Fruit fly (Drosophila melanogaster): ENCODE results near the gene mthl9.

Gene mthl9

dm6 chr3L:292146-292776, 39.8 kb downstream of the mthl9 start (continued):
- TF ChIP-seq CG3032 (tag; optimal IDR thresholded peaks at IDR 0.05) (peak; percentile 11), CG6163 (GFP tag; IDR thresholded peaks at IDR 0.05) (0 out of 3 replicates have a peak, but pooled peaks have one; percentile 35), Hr38 (GFP tag; optimal IDR thresholded peaks at IDR 0.05) (no peak), Gug (GFP tag; IDR thresholded peaks at IDR 0.05) (no peak), CG11294 (GFP tag; IDR thresholded peaks at IDR 0.05) (no peak), vri (GFP tag; optimal IDR thresholded peaks at IDR 0.05) (peak; percentile 52), CG16779 (tag; optimal IDR thresholded peaks at IDR 0.05) (no peak), fd85E (GFP tag; optimal IDR thresholded peaks at IDR 0.05) (no peak), Eip78C (GFP tag) (no peak), Sox14 (GFP tag; optimal IDR thresholded peaks at IDR 0.05) (no peak)

dm6 chr3L:291583-292145, 40.4 kb downstream of the mthl9 start:
- TF ChIP-seq Eip78C (GFP tag) (peak; percentile 39), CG11762 (GFP tag; optimal IDR thresholded peaks at IDR 0.05; ENCODE audit: insufficient read depth) (no peak), vri (GFP tag; optimal IDR thresholded peaks at IDR 0.05) (peak; percentile 97), svp (GFP tag) (peak; percentile 98), achi (GFP tag; optimal IDR thresholded peaks at IDR 0.05) (no peak)

- no peak for TF ChIP-seq OdsH (GFP tag; optimal IDR thresholded peaks at IDR 0.05)
- peak; percentile 50 for TF ChIP-seq Eip78C (GFP tag)
- TF ChIP-seq fd59A (GFP tag; optimal IDR thresholded peaks at IDR 0.05) = no peak
- peak in 1 of 2 experiments; percentile 48 for TF ChIP-seq ss (GFP tag; optimal IDR thresholded peaks at IDR 0.05)
- TF ChIP-seq CG1621 (tag; optimal IDR thresholded peaks at IDR 0.05) = no peak
- no peak for TF ChIP-seq Met (GFP tag; optimal IDR thresholded peaks at IDR 0.05)
- no peak for TF ChIP-seq CG7368 (GFP tag; optimal IDR thresholded peaks at IDR 0.05)
- no peak for TF ChIP-seq fd85E (GFP tag; optimal IDR thresholded peaks at IDR 0.05)
- peak; percentile 5 for TF ChIP-seq CG6808 (GFP tag; optimal IDR thresholded peaks at IDR 0.05)
- TF ChIP-seq CG3032 (tag; optimal IDR thresholded peaks at IDR 0.05) = no peak
- no peak for TF ChIP-seq achi (GFP tag; optimal IDR thresholded peaks at IDR 0.05)
- TF ChIP-seq CG11294 (GFP tag; IDR thresholded peaks at IDR 0.05) = no peak
- TF ChIP-seq CG8632 (GFP tag; optimal IDR thresholded peaks at IDR 0.05) = no peak
- TF ChIP-seq Sox14 (GFP tag; optimal IDR thresholded peaks at IDR 0.05) = no peak
- TF ChIP-seq fkh (GFP tag; optimal IDR thresholded peaks at IDR 0.05) = no peak
- TF ChIP-seq topi (GFP tag; optimal IDR thresholded peaks at IDR 0.05) = no peak
- peak; percentile 47 for TF ChIP-seq Lpt (GFP tag; optimal IDR thresholded peaks at IDR 0.05)
These were observed 47.9 kb downstream of the mthl9 start for dm6 chr3L:284253-284652.

dm6 chr3L:282276-282675, 49.8 kb downstream of the mthl9 start:
- TF ChIP-seq CG8632 (GFP tag; optimal IDR thresholded peaks at IDR 0.05) (no peak), dac (GFP tag; optimal IDR thresholded peaks at IDR 0.05) (no peak), CG7368 (GFP tag; optimal IDR thresholded peaks at IDR 0.05) (no peak), acj6 (GFP tag; optimal IDR thresholded peaks at IDR 0.05) (no peak), fd59A (GFP tag; optimal IDR thresholded peaks at IDR 0.05) (no peak), Hr39 (GFP tag; optimal IDR thresholded peaks at IDR 0.05) (no peak), topi (GFP tag; optimal IDR thresholded peaks at IDR 0.05) (no peak), Hr38 (GFP tag; optimal IDR thresholded peaks at IDR 0.05) (no peak), CG6854 (GFP tag; optimal IDR thresholded peaks at IDR 0.05) (peak; percentile 45), ss (GFP tag; optimal IDR thresholded peaks at IDR 0.05) (peak in 1 of 2 experiments; percentile 19), CG6276 (GFP tag; optimal IDR thresholded peaks at IDR 0.05) (no peak), eg (GFP tag; IDR thresholded peaks at IDR 0.05) (peak; percentile 40; the same call in 1 of the 3 replicates), Sox102F (GFP tag; optimal IDR thresholded peaks at IDR 0.05) (no peak), CG6792 (GFP tag; optimal IDR thresholded peaks at IDR 0.05) (no peak), CG1621 (tag; optimal IDR thresholded peaks at IDR 0.05) (peak; percentile 77), CG15336 (GFP tag; IDR thresholded peaks at IDR 0.05) (peak; percentile 53; the same call in 1 of the 2 replicates), Ets21C (GFP tag; optimal IDR thresholded peaks at IDR 0.05) (no peak), esn (GFP tag; optimal IDR thresholded peaks at IDR 0.05) (no peak), vri (GFP tag; optimal IDR thresholded peaks at IDR 0.05) (no peak), CG6163 (GFP tag; IDR thresholded peaks at IDR 0.05) (peak; percentile 68; the same call in 2 of the 3 replicates), CG8119 (GFP tag; IDR thresholded peaks at IDR 0.05) (peak; percentile 28; the same call in 1 of the 3 replicates), Sox15 (GFP tag; optimal IDR thresholded peaks at IDR 0.05) (no peak), fd85E (GFP tag; optimal IDR thresholded peaks at IDR 0.05) (no peak), svp (GFP tag) (peak; percentile 82), salr (GFP tag; optimal IDR thresholded peaks at IDR 0.05) (no peak), CG31627 (GFP tag; optimal IDR thresholded peaks at IDR 0.05) (no peak), Sox14 (GFP tag; optimal IDR thresholded peaks at IDR 0.05) (no peak), CG3919 (GFP tag; optimal IDR thresholded peaks at IDR 0.05) (peak; percentile 1)
